Fruit fly (Drosophila melanogaster): ENCODE results near the gene CG4461.

Gene CG4461

DNA sequence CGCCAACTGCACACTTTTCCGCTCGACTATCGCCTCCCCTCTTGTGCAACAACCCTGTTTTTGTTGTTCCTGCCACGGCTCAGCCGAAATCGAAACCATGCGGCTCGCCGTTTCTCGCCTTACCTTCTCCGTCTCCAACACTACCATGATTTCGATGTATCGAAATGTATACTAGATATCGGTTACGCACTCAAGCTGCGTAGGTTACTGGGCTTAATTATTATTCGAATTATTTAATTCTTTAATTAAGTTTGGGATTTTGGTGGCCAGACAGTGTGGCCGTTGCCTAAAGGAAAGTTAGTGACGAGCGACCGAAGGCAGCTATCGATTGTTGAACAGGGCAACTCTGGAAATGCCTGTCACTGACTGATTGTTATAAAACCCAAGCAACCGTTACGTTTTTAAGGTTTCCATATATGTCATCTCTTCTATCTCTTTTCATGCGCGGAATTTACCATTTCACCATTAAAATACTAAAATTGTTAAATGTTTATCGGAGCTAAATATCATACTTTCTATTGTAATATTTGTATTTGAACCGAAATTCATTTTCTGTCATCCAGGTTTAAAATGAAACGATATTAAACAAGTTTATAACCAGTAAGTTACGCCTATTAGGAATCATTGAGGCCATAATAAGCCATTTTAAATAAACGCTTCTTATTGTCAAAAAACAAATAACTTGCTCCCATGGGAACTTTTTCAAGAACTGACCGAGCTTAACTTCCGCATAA is 27.1 kb downstream of the CG4461 start, which contains the start of gene eIF4E1 (continued):
- TF ChIP-seq psq (GFP tag; optimal IDR thresholded peaks at IDR 0.05) (no peak), Vsx2 (GFP tag; optimal IDR thresholded peaks at IDR 0.05; ENCODE audit: partially characterized antibody) (peak; percentile 40), CG32264 (GFP tag; optimal IDR thresholded peaks at IDR 0.05) (no peak)

DNA sequence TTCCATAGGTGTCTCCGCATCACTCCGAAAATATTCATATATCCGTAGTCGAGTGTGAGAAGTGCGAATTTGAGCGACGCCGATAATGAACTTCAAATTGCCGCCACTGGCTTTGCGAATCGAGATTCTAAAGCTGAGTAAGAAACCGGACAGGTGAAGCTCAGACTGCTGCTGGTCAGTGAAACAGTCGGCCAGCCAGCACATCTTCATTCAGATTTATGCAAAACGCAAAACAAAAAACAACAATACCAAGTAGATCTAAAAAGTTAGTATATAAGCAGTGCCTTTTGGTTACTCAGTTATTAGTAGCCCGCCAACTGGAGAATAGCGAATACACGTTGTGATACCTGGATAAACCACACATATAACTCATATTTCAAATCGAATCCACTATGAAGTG is 29.3 kb downstream of the CG4461 start, which contains the start of gene Cpr67B:
Cpr67B (plus strand) TSS at position 301 of the 400 bp plus-strand sequence.
- TF ChIP-seq HLH106 (tag; optimal IDR thresholded peaks at IDR 0.05) (no peak), OdsH (GFP tag; optimal IDR thresholded peaks at IDR 0.05) (no peak), Mio (GFP tag; optimal IDR thresholded peaks at IDR 0.05) (no peak), dl (GFP tag; optimal IDR thresholded peaks at IDR 0.05; ENCODE audit: insufficient read depth in 1 of 2, partially characterized antibody in 2 of 2) (no peak), sv (GFP tag; optimal IDR thresholded peaks at IDR 0.05) (no peak), brk (GFP tag; optimal IDR thresholded peaks at IDR 0.05) (no peak), Jra (GFP tag; optimal IDR thresholded peaks at IDR 0.05) (no peak), CG9705 (GFP tag; optimal IDR thresholded peaks at IDR 0.05) (no peak), Rel (GFP tag; optimal IDR thresholded peaks at IDR 0.05) (no peak), Rel (tag; optimal IDR thresholded peaks at IDR 0.05) (no peak), psq (GFP tag; optimal IDR thresholded peaks at IDR 0.05) (no peak), usp (GFP tag; optimal IDR thresholded peaks at IDR 0.05) (no peak), dsf (GFP tag; optimal IDR thresholded peaks at IDR 0.05; ENCODE audit: borderline replicate concordance) (no peak), Myc (optimal IDR thresholded peaks at IDR 0.05) (no peak), jim (GFP tag; optimal IDR thresholded peaks at IDR 0.05) (no peak), woc (GFP tag; optimal IDR thresholded peaks at IDR 0.05) (no peak)

DNA sequence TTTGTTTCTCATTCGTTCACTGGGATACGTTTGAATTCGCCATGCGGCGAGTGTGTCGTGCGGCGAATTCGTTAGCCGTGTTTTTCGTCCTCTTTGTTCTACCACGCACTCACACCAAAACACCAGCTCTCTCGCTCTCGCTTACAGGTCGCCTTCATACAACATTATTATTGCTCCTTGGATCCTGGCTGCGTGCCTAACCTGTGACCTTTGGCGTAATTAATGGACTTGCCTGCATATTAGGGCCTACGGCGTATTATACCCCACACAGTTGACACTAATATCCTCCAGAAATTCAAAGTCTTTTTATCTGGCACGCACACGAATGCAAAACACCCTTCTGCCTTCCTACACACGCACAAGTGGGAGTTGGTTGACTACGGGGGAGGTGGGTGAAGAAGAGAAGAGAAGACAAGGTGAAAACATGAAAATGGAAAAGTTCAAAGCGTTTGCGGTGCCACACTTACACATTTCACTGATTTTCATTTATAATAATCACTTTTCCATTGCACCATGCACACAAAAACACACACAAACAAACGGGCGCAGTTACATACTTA is 34.9 kb downstream of the CG4461 start:
- TF ChIP-seq sv (GFP tag; optimal IDR thresholded peaks at IDR 0.05): no peak
- peak; percentile 15 for TF ChIP-seq psq (GFP tag; optimal IDR thresholded peaks at IDR 0.05)

DNA sequence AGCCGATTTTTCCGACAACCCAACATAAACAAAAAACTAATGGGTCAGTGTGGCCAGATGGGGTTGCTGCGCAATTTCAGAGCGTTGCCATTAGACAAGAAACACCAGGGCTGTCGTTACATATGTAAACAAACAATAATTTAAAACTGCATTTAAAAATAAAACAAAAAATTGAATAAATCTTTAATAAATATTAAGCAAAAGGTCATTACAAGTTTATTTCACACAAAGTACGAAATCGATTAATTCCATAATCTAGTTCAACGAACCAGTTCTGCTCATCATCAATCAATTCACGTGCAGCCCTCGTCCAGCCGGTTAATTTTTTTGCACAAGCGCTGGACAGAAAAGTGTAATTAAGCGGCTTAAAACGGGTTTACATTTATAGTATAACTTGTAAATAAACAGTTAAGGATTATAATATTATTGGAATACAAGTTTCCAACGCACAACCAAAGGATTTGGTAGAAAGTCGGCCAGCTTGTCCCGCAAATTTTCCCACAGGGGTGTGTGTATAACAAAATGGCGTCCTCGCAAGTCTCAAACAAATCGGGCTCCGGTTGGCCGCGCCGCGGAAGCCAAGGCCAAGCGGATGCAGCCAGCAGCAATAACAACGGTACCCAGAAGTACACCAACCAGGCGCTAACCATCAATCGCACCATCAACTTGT is 35.7 kb downstream of the CG4461 start, which contains the start of the genes CG4022 and Cpsf5:
CG4022 (minus strand) TSS at position 79 of the 670 bp plus-strand sequence.
Cpsf5 (plus strand) TSS at position 285 of the 670 bp plus-strand sequence.
- TF ChIP-seq Hnf4 (GFP tag; optimal IDR thresholded peaks at IDR 0.05) (peak; percentile 77), N (GFP tag; optimal IDR thresholded peaks at IDR 0.05) (no peak), GATAd (GFP tag; optimal IDR thresholded peaks at IDR 0.05) (peak; percentile 22), OdsH (GFP tag; optimal IDR thresholded peaks at IDR 0.05) (peak; percentile 77), Hr83 (GFP tag; optimal IDR thresholded peaks at IDR 0.05; ENCODE audit: poor library complexity, severe bottlenecking) (peak; percentile 22), sage (GFP tag; optimal IDR thresholded peaks at IDR 0.05) (peak; percentile 56), dsf (GFP tag; optimal IDR thresholded peaks at IDR 0.05; ENCODE audit: borderline replicate concordance) (peak; percentile 71), usp (GFP tag; optimal IDR thresholded peaks at IDR 0.05) (no peak), CG32264 (GFP tag; optimal IDR thresholded peaks at IDR 0.05) (no peak), rgr (GFP tag; optimal IDR thresholded peaks at IDR 0.05) (peak; percentile 88), fru (GFP tag; optimal IDR thresholded peaks at IDR 0.05) (peak; percentile 61), Rel (GFP tag; optimal IDR thresholded peaks at IDR 0.05) (no peak), Rel (tag; optimal IDR thresholded peaks at IDR 0.05) (peak; percentile 60), Jra (GFP tag; optimal IDR thresholded peaks at IDR 0.05) (peak; percentile 77), Mio (GFP tag; optimal IDR thresholded peaks at IDR 0.05) (no peak), sv (GFP tag; optimal IDR thresholded peaks at IDR 0.05) (peak; percentile 81), ey (GFP tag; optimal IDR thresholded peaks at IDR 0.05) (peak; percentile 81), jim (GFP tag; optimal IDR thresholded peaks at IDR 0.05) (no peak), HLH106 (tag; optimal IDR thresholded peaks at IDR 0.05) (peak; percentile 84), woc (GFP tag; optimal IDR thresholded peaks at IDR 0.05) (peak; percentile 66), pan (optimal IDR thresholded peaks at IDR 0.05) (no peak), Dif (GFP tag; optimal IDR thresholded peaks at IDR 0.05; ENCODE audit: partially characterized antibody) (no peak), Dfd (GFP tag; optimal IDR thresholded peaks at IDR 0.05) (no peak), dmrt93B (GFP tag; optimal IDR thresholded peaks at IDR 0.05) (no peak), psq (GFP tag; optimal IDR thresholded peaks at IDR 0.05) (peak; percentile 58), Myc (optimal IDR thresholded peaks at IDR 0.05) (no peak), brk (GFP tag; optimal IDR thresholded peaks at IDR 0.05) (peak; percentile 86), foxo (GFP tag; optimal IDR thresholded peaks at IDR 0.05) (peak in 1 of 2 experiments; percentile 86), h (GFP tag; optimal IDR thresholded peaks at IDR 0.05) (peak; percentile 77), Sp1 (GFP tag; optimal IDR thresholded peaks at IDR 0.05) (peak; percentile 76), tai (GFP tag; optimal IDR thresholded peaks at IDR 0.05) (no peak), dl (GFP tag; optimal IDR thresholded peaks at IDR 0.05; ENCODE audit: insufficient read depth in 1 of 2, partially characterized antibody in 2 of 2) (no peak), br (GFP tag; optimal IDR thresholded peaks at IDR 0.05) (peak; percentile 78), CG9705 (GFP tag; optimal IDR thresholded peaks at IDR 0.05) (peak; percentile 77)

Data from whole organism, wandering third instar larva.